Fruit fly (Drosophila melanogaster) whole organism, embryonic: Measurements from ENCODE around the gene ocn.

Experiments
- CG10462 ChIP-seq: fragments of 200-800 bp; sonication (Bioruptor generic); optimal IDR thresholded peaks from 2 replicates; lab custom pipeline; 2016; ENCODE audit warnings: missing biosample characterization, missing genetic modification characterization
- CG14014 ChIP-seq: fragments of 200-800 bp; sonication (Bioruptor generic); IDR thresholded peaks from 2 replicates; pipeline ENCODE4 v1.3.6; 2022; ENCODE audit warnings: missing biosample characterization, missing genetic modification characterization
- CG14710 ChIP-seq: fragments of 200-800 bp; sonication (Bioruptor generic); optimal IDR thresholded peaks from 3 replicates; lab custom pipeline; 2019; ENCODE audit warnings: missing biosample characterization, mild to moderate bottlenecking, missing genetic modification characterization, moderate library complexity
- CG15479 ChIP-seq: fragments of 200-800 bp; sonication (Bioruptor generic); optimal IDR thresholded peaks from 3 replicates; lab custom pipeline; 2019; ENCODE audit warnings: missing biosample characterization, mild to moderate bottlenecking, missing genetic modification characterization, moderate library complexity
- CG17186 ChIP-seq: fragments of 200-800 bp; sonication (Bioruptor generic); optimal IDR thresholded peaks from 3 replicates; lab custom pipeline; 2017; ENCODE audit warnings: missing biosample characterization, missing genetic modification reagents, missing genetic modification characterization
- CG17912 ChIP-seq: fragments of 200-800 bp; sonication (Bioruptor generic); optimal IDR thresholded peaks from 2 replicates; lab custom pipeline; 2018; ENCODE audit warnings: missing biosample characterization, mild to moderate bottlenecking, missing genetic modification characterization
- CG1792 ChIP-seq: fragments of 200-800 bp; sonication (Bioruptor generic); optimal IDR thresholded peaks from 2 replicates; lab custom pipeline; 2016; ENCODE audit warnings: missing biosample characterization, missing genetic modification characterization
- CG18599 ChIP-seq: fragments of 200-800 bp; sonication (Bioruptor generic); optimal IDR thresholded peaks from 3 replicates; lab custom pipeline; 2017; ENCODE audit warnings: missing biosample characterization, missing genetic modification characterization, mild to moderate bottlenecking, moderate library complexity, missing genetic modification reagents
- CG2678 ChIP-seq: fragments of 200-800 bp; sonication (Bioruptor generic); optimal IDR thresholded peaks from 3 replicates; lab custom pipeline; 2019; ENCODE audit warnings: missing biosample characterization, mild to moderate bottlenecking, missing genetic modification characterization, moderate library complexity
- CG30020 ChIP-seq: fragments of 200-800 bp; optimal IDR thresholded peaks from 2 replicates; lab custom pipeline; 2019; ENCODE audit warnings: missing biosample characterization, mild to moderate bottlenecking, missing genetic modification characterization, moderate library complexity
- CG30403 ChIP-seq: fragments of 200-800 bp; sonication (Bioruptor generic); optimal IDR thresholded peaks from 3 replicates; lab custom pipeline; 2016; ENCODE audit warnings: missing biosample characterization, missing genetic modification characterization
- CG3838 ChIP-seq: fragments of 200-800 bp; sonication (Bioruptor generic); optimal IDR thresholded peaks from 3 replicates; lab custom pipeline; 2016; ENCODE audit warnings: missing biosample characterization, missing genetic modification characterization
- CG4282 ChIP-seq: fragments of 200-800 bp; sonication (Bioruptor generic); optimal IDR thresholded peaks from 2 replicates; lab custom pipeline; 2016; ENCODE audit warnings: missing biosample characterization, missing genetic modification characterization
- CG6654 ChIP-seq: fragments of 200-800 bp; sonication (Bioruptor generic); optimal IDR thresholded peaks from 2 replicates; lab custom pipeline; 2017; ENCODE audit warnings: missing biosample characterization, mild to moderate bottlenecking, missing genetic modification characterization
- CG6689 ChIP-seq: fragments of 200-800 bp; sonication (Bioruptor generic); IDR thresholded peaks from 2 replicates; pipeline ENCODE4 v1.3.6; 2022; ENCODE audit warnings: missing biosample characterization, missing genetic modification characterization
- CG9727 ChIP-seq: fragments of 200-800 bp; sonication (Bioruptor generic); optimal IDR thresholded peaks from 3 replicates; lab custom pipeline; 2017; ENCODE audit warnings: missing biosample characterization, mild to moderate bottlenecking, missing genetic modification characterization
- CG9932 ChIP-seq: fragments of 200-800 bp; sonication (Bioruptor generic); IDR thresholded peaks from 2 replicates; pipeline ENCODE4 v1.3.6; 2022; ENCODE audit warnings: missing biosample characterization, missing genetic modification characterization
- CkIIα-i1 ChIP-seq: fragments of 200-800 bp; sonication (Bioruptor generic); IDR thresholded peaks from 2 replicates; pipeline ENCODE4 v1.3.6; 2022; ENCODE audit warnings: missing biosample characterization, missing genetic modification characterization
- Dek ChIP-seq: fragments of 200-800 bp; sonication (Bioruptor generic); optimal IDR thresholded peaks from 3 replicates; lab custom pipeline; 2019; ENCODE audit warnings: missing biosample characterization, mild to moderate bottlenecking, missing genetic modification characterization, moderate library complexity
- HHEX ChIP-seq: fragments of 200-800 bp; sonication (Bioruptor generic); optimal IDR thresholded peaks from 3 replicates; lab custom pipeline; 2017; ENCODE audit warnings: missing biosample characterization, mild to moderate bottlenecking, missing genetic modification characterization, missing genetic modification reagents
- HmgD ChIP-seq: fragments of 200-800 bp; sonication (Bioruptor generic); optimal IDR thresholded peaks from 3 replicates; lab custom pipeline; 2016; ENCODE audit warnings: missing biosample characterization, missing genetic modification characterization
- HmgZ ChIP-seq: fragments of 200-800 bp; sonication (Bioruptor generic); optimal IDR thresholded peaks from 2 replicates; lab custom pipeline; 2018; ENCODE audit warnings: missing biosample characterization, mild to moderate bottlenecking, missing genetic modification characterization
- Hmr ChIP-seq: fragments of 200-800 bp; sonication (Bioruptor generic); optimal IDR thresholded peaks from 3 replicates; lab custom pipeline; 2017; ENCODE audit warnings: mild to moderate bottlenecking, missing biosample characterization, missing genetic modification reagents, missing genetic modification characterization
- Hmx ChIP-seq: fragments of 200-800 bp; sonication (Bioruptor generic); optimal IDR thresholded peaks from 2 replicates; lab custom pipeline; 2016; ENCODE audit warnings: missing biosample characterization, missing genetic modification characterization
- Hr51 ChIP-seq, 2 experiments: fragments of 200-800 bp; sonication (Bioruptor generic); optimal IDR thresholded peaks; 2 replicates in 1 of 2; 3 replicates in 1 of 2; lab custom pipeline; 2016 to 2018; ENCODE audit warnings: missing biosample characterization in 2 of 2, missing genetic modification characterization in 2 of 2, mild to moderate bottlenecking in 1 of 2, moderate library complexity in 1 of 2
- Lhr ChIP-seq: fragments of 200-800 bp; sonication (Bioruptor generic); optimal IDR thresholded peaks from 3 replicates; lab custom pipeline; 2017; ENCODE audit warnings: mild to moderate bottlenecking, missing biosample characterization, missing genetic modification reagents, missing genetic modification characterization
- Med ChIP-seq: fragments of 200-800 bp; sonication (Bioruptor generic); peaks from one replicate; lab custom pipeline; 2016; ENCODE audit warnings: missing biosample characterization, missing genetic modification characterization, mild to moderate bottlenecking, inconsistent platforms, moderate library complexity
- Pdp1 ChIP-seq, 2 experiments: fragments of 200-800 bp; sonication (Bioruptor generic); optimal IDR thresholded peaks; 3 replicates each; lab custom pipeline; 2016; ENCODE audit warnings: missing biosample characterization in 2 of 2, missing genetic modification characterization in 2 of 2, mild to moderate bottlenecking in 1 of 2, moderate library complexity in 1 of 2
- Xrp1 ChIP-seq: fragments of 200-800 bp; sonication (Bioruptor generic); IDR thresholded peaks from 2 replicates; pipeline ENCODE4 v1.3.6; 2022; ENCODE audit warnings: missing biosample characterization, missing genetic modification characterization
- ara ChIP-seq: fragments of 200-800 bp; sonication (Bioruptor generic); IDR thresholded peaks from 2 replicates; pipeline ENCODE4 v1.3.6; 2022; ENCODE audit warnings: missing biosample characterization, missing genetic modification characterization
- az2 ChIP-seq: fragments of 200-800 bp; sonication (Bioruptor generic); optimal IDR thresholded peaks from 3 replicates; lab custom pipeline; 2016; ENCODE audit warnings: missing biosample characterization, missing genetic modification characterization
- cato ChIP-seq: fragments of 200-800 bp; sonication (Bioruptor generic); optimal IDR thresholded peaks from 2 replicates; lab custom pipeline; 2016; ENCODE audit warnings: missing biosample characterization, missing genetic modification characterization, borderline replicate concordance
- chif ChIP-seq, 2 experiments: fragments of 200-800 bp; sonication (Bioruptor generic); optimal IDR thresholded peaks; 3 replicates each; lab custom pipeline; 2016; ENCODE audit warnings: missing biosample characterization in 2 of 2, missing genetic modification characterization in 2 of 2
- da ChIP-seq: fragments of 200-800 bp; sonication (Bioruptor generic); optimal IDR thresholded peaks from 2 replicates; lab custom pipeline; 2016; ENCODE audit warnings: missing biosample characterization, missing genetic modification characterization
- dmrt11E ChIP-seq: fragments of 200-800 bp; sonication (Bioruptor generic); optimal IDR thresholded peaks from 3 replicates; lab custom pipeline; 2018; ENCODE audit warnings: missing biosample characterization, mild to moderate bottlenecking, missing genetic modification characterization, moderate library complexity
- eyg ChIP-seq: fragments of 200-800 bp; sonication (Bioruptor generic); optimal IDR thresholded peaks from 3 replicates; lab custom pipeline; 2016; ENCODE audit warnings: missing biosample characterization, missing genetic modification characterization
- fd102C ChIP-seq: fragments of 200-800 bp; sonication (Bioruptor generic); optimal IDR thresholded peaks from 2 replicates; lab custom pipeline; 2018; ENCODE audit warnings: missing biosample characterization, mild to moderate bottlenecking, missing genetic modification characterization, moderate library complexity
- fd96Cb ChIP-seq: fragments of 200-800 bp; sonication (Bioruptor generic); optimal IDR thresholded peaks from 2 replicates; lab custom pipeline; 2018; ENCODE audit warnings: missing biosample characterization, mild to moderate bottlenecking, missing genetic modification characterization, moderate library complexity
- ind ChIP-seq: fragments of 200-800 bp; sonication (Bioruptor generic); optimal IDR thresholded peaks from 3 replicates; lab custom pipeline; 2016; ENCODE audit warnings: missing biosample characterization, missing genetic modification characterization
- lilli ChIP-seq: fragments of 200-800 bp; sonication (Bioruptor generic); optimal IDR thresholded peaks from 3 replicates; lab custom pipeline; 2016; ENCODE audit warnings: missing biosample characterization, missing genetic modification characterization
- mld ChIP-seq: fragments of 200-800 bp; sonication (Bioruptor generic); IDR thresholded peaks from 3 replicates; pipeline ENCODE4 v1.3.6; 2022; ENCODE audit warnings: missing biosample characterization, missing genetic modification characterization; ENCODE audit not compliant: partially characterized antibody
- nau ChIP-seq: fragments of 200-800 bp; sonication (Bioruptor generic); optimal IDR thresholded peaks from 3 replicates; lab custom pipeline; 2017; ENCODE audit warnings: missing biosample characterization, mild to moderate bottlenecking, missing genetic modification characterization, missing genetic modification reagents
- onecut ChIP-seq: fragments of 200-800 bp; sonication (Bioruptor generic); IDR thresholded peaks from 2 replicates; pipeline ENCODE4 v1.3.6; 2022; ENCODE audit warnings: missing biosample characterization, missing genetic modification characterization
- pho ChIP-seq: fragments of 200-800 bp; sonication (Bioruptor generic); optimal IDR thresholded peaks from 2 replicates; lab custom pipeline; 2016; ENCODE audit warnings: missing biosample characterization, missing genetic modification characterization
- pnt ChIP-seq: fragments of 200-800 bp; sonication (Bioruptor generic); optimal IDR thresholded peaks from 3 replicates; lab custom pipeline; 2016; ENCODE audit warnings: missing biosample characterization, missing genetic modification characterization
- sd ChIP-seq: fragments of 200-800 bp; sonication (Bioruptor generic); optimal IDR thresholded peaks from 3 replicates; lab custom pipeline; 2018; ENCODE audit warnings: missing biosample characterization, mild to moderate bottlenecking, missing genetic modification characterization, moderate library complexity
- sens-2 ChIP-seq: fragments of 200-800 bp; sonication (Bioruptor generic); IDR thresholded peaks from 2 replicates; pipeline ENCODE4 v1.3.6; 2022; ENCODE audit warnings: missing biosample characterization, missing genetic modification characterization
- seq ChIP-seq: fragments of 200-800 bp; sonication (Bioruptor generic); IDR thresholded peaks from 2 replicates; pipeline ENCODE4 v1.3.6; 2022; ENCODE audit warnings: missing biosample characterization, missing genetic modification characterization
- sug ChIP-seq: fragments of 200-800 bp; optimal IDR thresholded peaks from 2 replicates; lab custom pipeline; 2019; ENCODE audit warnings: missing biosample characterization, mild to moderate bottlenecking, missing genetic modification characterization, moderate library complexity
- twi ChIP-seq: fragments of 200-800 bp; optimal IDR thresholded peaks from 2 replicates; lab custom pipeline; 2019; ENCODE audit warnings: missing biosample characterization, mild to moderate bottlenecking, missing genetic modification characterization, moderate library complexity
- zen ChIP-seq: fragments of 200-800 bp; sonication (Bioruptor generic); optimal IDR thresholded peaks from 3 replicates; lab custom pipeline; 2018; ENCODE audit warnings: missing biosample characterization, mild to moderate bottlenecking, missing genetic modification characterization, moderate library complexity

Gene ocn

dm6 chr3R:30021009-30021408 is 16.5 kb downstream of the ocn start:
- no peak for TF ChIP-seq sens-2 (GFP tag; lab: Robert Waterston, UW)
- no peak for TF ChIP-seq seq (GFP tag; lab: Robert Waterston, UW)
- TF ChIP-seq sug: no peak
- no peak for TF ChIP-seq CG15479 (GFP tag; lab: Kevin White, UChicago)
- TF ChIP-seq CG10462: no peak
- no peak for TF ChIP-seq mld
- TF ChIP-seq Xrp1: peak; percentile 48; the same call in 1 of the 2 replicates
- TF ChIP-seq CG30020 (tag; lab: Kevin White, UChicago): no peak
- peak; percentile 45 for TF ChIP-seq CG18599 (GFP tag; lab: Kevin White, UChicago)
- no peak for TF ChIP-seq eyg (GFP tag; lab: Kevin White, UChicago)
- no peak for TF ChIP-seq CG9932 (GFP tag; lab: Robert Waterston, UW)
- no peak for TF ChIP-seq HmgZ (tag; lab: Kevin White, UChicago)
- TF ChIP-seq chif (GFP tag; optimal IDR thresholded peaks at IDR 0.05; lab: Kevin White, UChicago): no peak
- TF ChIP-seq zen (tag; lab: Kevin White, UChicago): no peak
- no peak for TF ChIP-seq CG4282
- TF ChIP-seq pho (GFP tag; lab: Kevin White, UChicago): no peak
- no peak for TF ChIP-seq Hmx (GFP tag; lab: Kevin White, UChicago)
- TF ChIP-seq nau (GFP tag; lab: Kevin White, UChicago): no peak
- TF ChIP-seq CG9727 (GFP tag; lab: Kevin White, UChicago): no peak
- TF ChIP-seq CG6654: no peak
- no peak for TF ChIP-seq Hmr (GFP tag; lab: Kevin White, UChicago)
- peak; percentile 2 for TF ChIP-seq CG14710 (tag; lab: Kevin White, UChicago)
- peak; percentile 39; the same call in 1 of the 2 replicates for TF ChIP-seq ara (GFP tag; lab: Robert Waterston, UW)
- TF ChIP-seq twi: no peak
- no peak for TF ChIP-seq HmgD (GFP tag; lab: Kevin White, UChicago)
- peak in 1 of 2 experiments; percentile 50 for TF ChIP-seq Hr51 (GFP tag; optimal IDR thresholded peaks at IDR 0.05; lab: Kevin White, UChicago)
- no peak for TF ChIP-seq Pdp1 (GFP tag; optimal IDR thresholded peaks at IDR 0.05; lab: Kevin White, UChicago)
- TF ChIP-seq CG2678 (tag; lab: Kevin White, UChicago): peak; percentile 38
- TF ChIP-seq CG17912 (GFP tag; lab: Kevin White, UChicago): no peak
- TF ChIP-seq Med: peak; percentile 22
- TF ChIP-seq ind (GFP tag; lab: Kevin White, UChicago): no peak
- TF ChIP-seq Lhr (GFP tag; lab: Kevin White, UChicago): no peak
- no peak for TF ChIP-seq cato (GFP tag; lab: Kevin White, UChicago)
- TF ChIP-seq dmrt11E: peak; percentile 1
- TF ChIP-seq fd102C (GFP tag; lab: Kevin White, UChicago): no peak
- TF ChIP-seq CG3838 (GFP tag; lab: Kevin White, UChicago): no peak
- TF ChIP-seq sd: no peak
- peak; percentile 44 for TF ChIP-seq CG30403 (GFP tag; lab: Kevin White, UChicago)
- TF ChIP-seq fd96Cb (tag; lab: Kevin White, UChicago): peak; percentile 43
- peak; percentile 8 for TF ChIP-seq Dek (tag; lab: Kevin White, UChicago)
- peak; percentile 3 for TF ChIP-seq az2 (GFP tag; lab: Kevin White, UChicago)
- TF ChIP-seq CkIIα-i1: no peak
- TF ChIP-seq pnt (GFP tag; lab: Kevin White, UChicago): no peak
- TF ChIP-seq CG1792 (GFP tag; lab: Kevin White, UChicago): no peak
- 0 out of 2 replicates have a peak, but pooled peaks have one; percentile 27 for TF ChIP-seq CG14014
- peak; percentile 44; the same call in 1 of the 2 replicates for TF ChIP-seq CG6689 (GFP tag; lab: Robert Waterston, UW)
- TF ChIP-seq da (GFP tag; lab: Kevin White, UChicago): no peak
- no peak for TF ChIP-seq lilli
- no peak for TF ChIP-seq onecut
- no peak for TF ChIP-seq HHEX (GFP tag; lab: Kevin White, UChicago)
- no peak for TF ChIP-seq CG17186
